Fruit fly (Drosophila melanogaster) whole organism: Measurements from ENCODE around the gene Eig71Ei.
A peak's percentile ranks its signal among the peaks of the same experiment; 100 is the strongest.

Experiments
- CG8478 ChIP-seq: fragments of >200 bp; optimal IDR thresholded peaks from 2 replicates; lab custom pipeline; 2018; ENCODE audit warnings: inconsistent platforms
- Dll ChIP-seq: fragments of >200 bp; optimal IDR thresholded peaks from 2 replicates; lab custom pipeline; 2017
- EcR ChIP-seq, 2 experiments: fragments of >200 bp; optimal IDR thresholded peaks; 2 replicates each; lab custom pipeline; 2017; ENCODE audit warnings: missing biosample characterization in 2 of 2, missing genetic modification characterization in 2 of 2, missing genetic modification reagents in 2 of 2
- pan ChIP-seq: fragments of >200 bp; optimal IDR thresholded peaks from 2 replicates; lab custom pipeline; 2017
- psq ChIP-seq: fragments of >200 bp; optimal IDR thresholded peaks from 2 replicates; lab custom pipeline; 2017
- usp ChIP-seq: fragments of >200 bp; optimal IDR thresholded peaks from 2 replicates; lab custom pipeline; 2017; ENCODE audit warnings: missing biosample characterization, missing genetic modification characterization, mixed read lengths

DNA sequence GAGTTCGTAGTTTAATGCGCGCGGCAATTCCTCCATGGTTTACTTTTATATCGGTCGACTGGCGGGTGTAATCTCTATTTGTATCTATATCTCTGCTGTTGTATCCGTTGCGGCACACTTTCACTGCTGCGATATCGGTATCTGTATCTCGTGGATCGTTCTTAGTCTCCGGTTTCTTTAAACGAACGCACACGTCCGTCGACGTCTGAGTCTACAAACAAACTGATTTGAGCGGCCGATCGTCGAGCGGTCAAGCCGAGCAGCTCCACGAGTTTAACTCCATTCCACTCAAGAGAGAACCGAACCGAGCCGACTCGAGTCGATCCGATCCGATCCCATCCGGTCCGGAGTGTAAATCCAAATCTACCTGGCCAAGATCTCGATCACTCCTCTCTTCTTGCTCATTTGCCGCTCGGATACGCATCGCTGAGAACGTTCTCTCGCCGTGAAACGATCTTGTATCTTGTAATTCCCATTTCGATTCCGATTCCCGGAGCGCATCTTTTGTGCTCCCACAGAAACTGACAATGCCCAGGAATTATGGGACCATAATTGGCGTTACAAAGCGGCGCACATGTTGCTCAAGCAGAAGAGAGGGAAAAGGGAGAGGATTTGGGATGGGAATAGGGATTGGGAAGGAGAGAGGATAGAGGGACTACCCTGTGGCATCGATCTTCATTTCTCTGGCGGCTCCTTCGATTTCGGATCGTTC is 40.3 kb downstream of the Eig71Ei start, which contains the start of gene comm2:
- no peak for TF ChIP-seq pan (lab: Kevin White, UChicago)
- TF ChIP-seq usp: no peak
- no peak for TF ChIP-seq CG8478
- TF ChIP-seq psq: no peak
- TF ChIP-seq Dll (lab: Kevin White, UChicago): peak; percentile 86
- no peak for TF ChIP-seq EcR (GFP tag; optimal IDR thresholded peaks at IDR 0.05; lab: Kevin White, UChicago)
